Fruit fly (Drosophila melanogaster) whole organism, larva: ENCODE data around the gene HIP.

Source experiments
- noc ChIP-seq: fragments of 200-800 bp; sonication (Bioruptor generic); optimal IDR thresholded peaks from 3 replicates; lab custom pipeline; 2019; ENCODE audit warnings: missing biosample characterization, mild to moderate bottlenecking, missing genetic modification characterization, moderate library complexity

HIP gene

DNA sequence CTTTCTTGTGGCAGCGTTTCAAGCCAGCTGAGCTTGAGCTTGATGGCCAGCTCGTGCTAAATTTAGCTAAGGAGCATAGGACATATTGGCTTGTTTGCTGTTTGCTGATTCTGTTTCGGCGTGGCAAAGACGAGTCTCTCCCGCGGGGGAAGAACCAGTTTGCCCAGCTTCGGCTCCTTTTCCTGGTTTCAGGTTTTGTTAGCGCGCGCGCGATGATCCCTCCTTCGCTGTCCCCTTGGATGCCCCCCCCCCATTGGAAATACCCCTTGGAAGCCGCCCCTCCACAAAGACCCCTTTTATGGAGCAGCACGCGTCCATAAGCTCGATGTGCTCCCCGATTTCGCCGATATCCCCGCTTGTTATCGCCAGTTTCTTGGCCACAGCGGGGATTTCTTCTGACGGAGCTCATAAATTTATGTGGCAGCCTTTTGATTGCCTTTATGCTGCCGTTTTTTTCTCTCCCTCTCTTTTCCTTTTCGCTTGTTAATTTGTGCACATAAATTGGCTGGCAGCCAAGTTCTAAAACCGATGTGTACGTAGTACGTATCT, 34.2 kb downstream of the HIP start:
- TF ChIP-seq noc (tag; lab: Kevin White, UChicago): no peak

DNA sequence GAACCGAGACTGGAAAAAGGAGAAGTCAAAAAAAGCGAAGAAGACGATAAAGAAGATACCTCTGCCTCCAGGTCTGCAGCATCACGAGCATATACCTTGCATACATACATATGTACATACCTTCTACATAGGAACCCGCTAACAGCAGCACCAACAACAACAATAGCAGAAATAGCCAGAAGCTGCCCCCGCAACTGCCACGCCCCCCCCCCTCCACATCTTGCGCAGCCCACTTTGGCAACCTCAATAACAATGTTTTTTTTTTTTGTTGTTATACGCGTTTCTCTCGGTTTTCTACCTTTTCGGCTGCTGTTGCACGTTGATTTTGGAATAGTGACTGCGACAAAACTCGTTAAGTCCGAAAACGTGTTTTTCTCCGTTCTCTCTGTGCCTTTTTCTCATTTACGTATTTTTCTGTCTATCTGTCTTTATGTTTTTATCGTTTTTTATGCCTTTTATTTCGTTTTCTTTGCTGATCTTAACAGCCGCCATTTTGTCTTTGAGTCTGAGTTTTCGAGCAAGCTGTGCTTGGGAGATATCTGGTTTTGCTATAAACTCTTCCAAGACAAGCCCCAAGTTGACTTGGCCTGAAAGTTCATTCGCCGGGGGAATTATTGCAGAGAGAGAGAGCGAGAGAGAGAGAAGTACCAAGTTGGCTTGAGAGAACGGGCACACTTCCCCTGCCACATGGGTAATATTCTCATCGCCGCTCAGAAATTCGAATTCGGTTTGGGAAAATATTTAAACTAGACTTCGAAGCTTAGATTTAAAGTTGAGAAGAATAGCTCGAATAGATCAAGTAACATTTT, 36.2 kb downstream of the HIP start:
- TF ChIP-seq noc (tag; lab: Kevin White, UChicago): no peak

DNA sequence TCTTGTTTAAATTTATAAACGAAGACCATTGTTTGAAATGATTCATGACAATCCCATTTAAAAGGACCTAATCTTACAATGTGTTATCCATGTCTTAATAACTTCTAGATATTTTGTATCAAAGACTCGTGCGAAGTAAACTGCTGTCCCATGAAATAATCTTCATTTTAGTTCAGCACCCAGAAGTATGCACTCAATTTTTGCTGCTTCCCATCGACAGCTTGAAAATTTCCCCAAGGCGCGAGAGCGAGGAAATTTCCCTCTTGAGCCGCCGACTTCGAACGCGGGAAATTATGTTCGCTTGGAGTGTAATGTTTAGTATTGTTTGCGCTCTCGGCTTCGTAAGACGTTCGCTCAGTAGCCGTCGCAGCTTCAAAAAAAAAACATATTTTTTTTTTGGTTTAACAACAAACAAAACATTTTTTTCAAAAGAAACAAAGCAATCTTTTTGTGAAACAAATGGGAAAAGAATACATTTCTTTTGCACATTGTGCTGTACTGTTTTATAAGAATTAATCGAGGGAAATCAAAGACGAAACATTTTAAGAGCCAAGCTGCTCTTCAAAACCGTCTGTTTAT, 36.9 kb downstream of the HIP start:
- no peak for TF ChIP-seq noc (tag; lab: Kevin White, UChicago)

DNA sequence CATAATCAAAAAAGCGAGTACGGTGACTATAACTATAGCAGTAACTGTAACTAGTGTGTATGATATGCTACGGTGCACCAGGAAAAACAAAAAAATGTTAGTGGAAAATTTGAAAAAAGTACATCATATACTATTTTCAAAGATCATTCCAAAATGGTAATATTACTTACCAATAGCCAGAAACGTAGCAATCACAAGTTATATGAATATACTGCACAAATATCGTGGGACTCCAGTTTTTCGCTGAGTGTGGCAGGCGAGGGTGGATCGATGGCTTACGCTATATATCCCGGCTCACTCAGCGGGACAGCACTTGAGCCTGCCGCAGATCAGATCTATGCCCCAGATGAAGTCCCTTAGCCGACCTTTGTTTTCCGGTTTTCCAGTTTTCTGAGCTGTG, 38.7 kb downstream of the HIP start:
- TF ChIP-seq noc (tag; lab: Kevin White, UChicago): no peak

DNA sequence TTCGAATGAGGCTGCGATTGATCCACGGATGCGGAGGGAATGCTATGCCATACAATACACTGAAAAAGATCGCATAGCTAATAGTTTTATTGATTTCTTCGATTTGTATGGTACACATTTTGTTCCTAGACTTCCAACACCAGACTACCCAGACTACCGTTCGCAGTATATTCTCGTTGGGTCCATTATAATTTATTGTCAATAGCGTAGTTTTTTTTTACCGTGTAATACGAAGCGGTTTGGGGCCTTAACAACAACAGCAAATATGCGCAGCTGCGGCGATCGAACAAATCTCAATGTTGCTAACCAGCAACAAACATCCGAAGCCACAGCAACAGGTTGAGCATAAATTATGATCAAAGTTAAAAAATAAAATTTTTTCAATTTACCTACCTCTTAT, 39.7 kb downstream of the HIP start:
- peak; percentile 76 for TF ChIP-seq noc (tag; lab: Kevin White, UChicago)

DNA sequence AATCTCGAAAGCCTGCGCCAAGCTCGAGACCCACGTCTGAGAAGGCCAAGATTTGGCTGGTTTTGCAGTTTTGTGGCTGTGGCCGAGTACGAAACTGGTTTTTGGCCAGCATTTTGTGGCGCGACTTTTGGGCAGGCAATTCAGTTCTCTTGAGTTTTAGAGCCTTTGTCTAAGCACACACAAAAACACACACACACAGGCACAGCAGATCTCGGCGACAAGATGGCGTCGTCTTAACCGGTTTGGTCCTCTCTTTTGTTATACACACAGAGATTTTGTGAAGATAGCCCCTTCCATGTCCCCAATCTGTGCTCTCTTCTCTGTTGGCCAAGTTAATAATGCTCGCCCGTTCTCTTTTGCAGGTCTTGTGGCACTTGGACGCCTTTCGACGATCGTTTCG, 42.0 kb downstream of the HIP start:
- peak; percentile 3 for TF ChIP-seq noc (tag; lab: Kevin White, UChicago)

DNA sequence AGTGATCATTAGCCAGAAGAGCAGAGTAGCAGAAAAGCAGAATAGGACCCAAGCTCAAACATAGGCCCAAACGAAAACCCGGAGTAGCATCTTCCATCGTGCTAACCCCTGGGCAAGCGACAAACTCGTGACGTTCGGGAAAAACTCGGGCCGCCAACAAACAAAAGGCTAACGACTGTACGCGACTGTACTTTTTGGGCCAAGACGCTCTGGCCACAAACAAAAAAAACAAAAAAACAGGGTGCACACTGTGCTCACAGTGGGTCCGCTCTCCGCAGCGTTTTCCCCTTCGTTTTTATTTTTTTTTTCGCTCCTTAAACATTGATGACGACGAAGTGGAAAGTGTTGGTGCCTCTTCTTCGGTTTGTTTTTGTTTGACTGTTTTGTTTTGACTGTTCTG, 43.9 kb downstream of the HIP start:
- TF ChIP-seq noc (tag; lab: Kevin White, UChicago): no peak

DNA sequence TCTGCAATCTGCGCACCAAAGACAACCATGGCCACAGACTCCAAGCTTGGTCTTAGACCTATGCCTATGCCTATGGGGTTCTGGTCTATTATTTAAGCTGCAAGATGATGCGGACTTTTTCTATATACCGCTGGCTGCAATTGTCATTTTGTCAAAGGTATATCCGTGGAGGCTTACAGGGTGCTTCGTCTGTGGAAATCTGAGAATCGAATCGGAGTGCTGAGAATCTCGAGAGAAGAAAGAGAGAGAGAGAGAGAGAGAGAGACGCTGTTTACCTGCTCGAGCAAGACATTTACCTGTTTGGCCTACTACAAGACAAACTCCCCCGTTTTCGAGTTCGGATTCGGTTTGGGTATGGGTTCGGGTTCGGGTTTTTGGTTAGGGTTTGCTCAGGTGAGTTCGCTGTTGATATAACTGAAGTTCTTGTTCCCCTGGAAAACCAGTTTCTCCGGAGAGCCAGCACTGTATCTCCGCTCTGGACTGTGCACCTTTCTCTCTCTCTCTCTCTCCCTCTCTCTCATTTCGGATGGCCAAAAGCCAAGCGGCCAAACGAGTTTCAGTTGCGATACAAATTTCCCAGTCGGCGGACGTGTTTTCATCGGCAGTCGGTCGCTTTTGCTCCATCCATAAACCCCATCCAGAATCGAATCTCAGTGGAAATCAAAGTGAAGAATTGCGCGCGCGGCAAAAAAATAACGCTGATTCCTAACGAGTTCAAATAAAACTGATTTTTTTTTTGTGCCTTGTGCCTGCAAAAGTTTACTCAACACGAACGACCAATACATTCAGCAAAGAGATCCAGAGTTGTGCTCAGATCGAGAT, 46.6 kb downstream of the HIP start:
- no peak for TF ChIP-seq noc (tag; lab: Kevin White, UChicago)

DNA sequence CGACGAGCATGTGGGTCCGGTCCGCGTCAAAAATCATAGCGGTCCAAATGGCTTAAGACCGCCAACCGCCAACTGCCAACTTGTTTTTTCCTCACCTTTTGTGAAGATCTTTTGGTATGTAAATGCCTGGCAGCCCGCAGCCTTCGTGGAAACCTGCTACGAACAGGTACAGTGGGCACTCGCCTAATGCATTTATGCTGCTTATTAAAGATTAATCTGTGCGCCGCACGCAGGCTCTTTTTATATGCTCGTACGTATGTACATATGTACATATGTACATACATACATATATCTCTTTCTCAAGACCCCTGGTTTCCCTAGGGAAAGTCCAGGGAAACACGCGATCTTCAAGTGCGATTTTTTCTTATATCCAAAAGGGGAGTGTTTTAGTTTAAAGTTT, 47.4 kb downstream of the HIP start:
- no peak for TF ChIP-seq noc (tag; lab: Kevin White, UChicago)

DNA sequence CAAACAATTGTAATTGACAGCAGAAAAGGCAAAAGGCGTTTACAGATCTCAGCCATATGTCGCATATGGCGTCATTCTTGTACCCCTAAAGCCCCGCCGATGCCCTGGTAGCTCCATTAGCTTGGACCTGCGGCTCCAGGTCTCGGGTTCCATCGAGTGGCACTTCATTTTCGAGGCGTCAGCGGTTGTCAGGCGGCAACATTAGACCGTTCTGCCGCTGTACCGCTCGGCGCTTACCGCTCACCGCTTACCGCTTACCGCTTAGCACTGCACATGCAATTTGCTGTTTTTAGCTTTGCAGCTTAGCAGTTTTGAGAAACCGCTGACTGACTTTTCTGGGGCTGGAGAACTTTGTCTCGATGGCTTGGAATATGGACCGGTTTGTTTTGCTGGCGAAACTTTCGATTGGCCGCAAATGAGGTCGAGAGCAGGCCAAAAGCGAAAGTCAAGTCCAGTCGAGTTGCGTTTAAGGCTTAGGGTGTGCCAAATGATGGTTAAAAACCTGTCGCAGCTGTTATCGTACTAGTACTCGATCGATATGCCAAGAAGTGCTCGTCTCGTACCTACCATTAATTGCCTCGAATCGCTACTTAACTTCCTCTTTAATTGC, 50.6 kb downstream of the HIP start:
- TF ChIP-seq noc (tag; lab: Kevin White, UChicago): no peak
